Worm (Caenorhabditis elegans) whole organism, dauer: ENCODE measurements around the gene srt-16.

Experiments used
- unc-62 ChIP-seq: sonication (generic microtip); optimal IDR thresholded peaks from 2 replicates; lab custom pipeline; 2017; ENCODE audit warnings: missing biosample characterization, missing genetic modification reagents, missing genetic modification characterization

srt-16 gene

DNA sequence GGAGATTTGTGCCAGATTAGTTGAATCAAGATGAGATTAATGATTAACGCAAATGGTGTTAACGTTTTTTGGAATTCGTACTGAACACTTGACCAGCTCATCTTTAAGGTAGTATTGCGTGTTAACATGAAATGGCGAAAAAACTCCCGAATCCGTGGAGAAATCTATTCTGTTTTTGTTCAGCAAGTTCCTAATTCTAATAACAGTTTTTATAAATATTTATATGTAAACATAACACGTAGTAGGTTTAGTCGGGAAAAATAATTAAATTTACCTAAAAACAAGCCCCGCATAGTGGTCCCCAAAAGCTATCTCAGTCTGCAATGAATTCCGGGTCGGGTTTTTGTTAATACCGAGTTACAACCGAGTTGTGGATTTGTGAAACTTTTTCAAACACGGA is 5.3 kb downstream of the srt-16 start, which contains the start of gene str-244:
TSS of gene str-244 (minus strand) at position 101 of the 400 bp plus-strand sequence.
- TF ChIP-seq unc-62 (GFP tag; lab: Kevin White, UChicago): no peak

- TF ChIP-seq unc-62 (GFP tag; lab: Kevin White, UChicago): no peak
Observed at ce11 chrV:3054254-3054653, 10.1 kb downstream of the srt-16 start, which contains the start of gene C50H11.8. C50H11.8 (plus strand) TSS chrV:3054554.

DNA sequence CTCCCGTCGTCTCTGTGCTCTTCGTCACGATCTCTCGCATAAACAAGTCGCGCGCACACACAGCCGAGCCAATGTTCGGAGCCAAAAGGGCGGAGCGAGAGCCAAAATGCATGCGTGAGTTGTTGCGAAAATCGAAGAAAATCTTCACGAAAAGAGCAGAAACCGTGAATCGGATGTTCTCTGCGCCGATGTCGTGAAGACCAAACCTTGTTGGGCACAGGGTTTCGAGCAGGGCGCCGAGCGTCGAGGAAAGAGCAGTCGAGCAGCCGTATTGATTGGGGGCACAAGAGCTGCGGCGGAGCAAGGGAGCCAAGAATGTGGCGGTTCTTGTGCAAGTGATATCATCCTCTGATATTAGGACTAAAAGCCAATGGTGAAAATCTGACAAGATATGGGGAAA is 18.0 kb downstream of the srt-16 start:
- TF ChIP-seq unc-62 (GFP tag; lab: Kevin White, UChicago): no peak

DNA sequence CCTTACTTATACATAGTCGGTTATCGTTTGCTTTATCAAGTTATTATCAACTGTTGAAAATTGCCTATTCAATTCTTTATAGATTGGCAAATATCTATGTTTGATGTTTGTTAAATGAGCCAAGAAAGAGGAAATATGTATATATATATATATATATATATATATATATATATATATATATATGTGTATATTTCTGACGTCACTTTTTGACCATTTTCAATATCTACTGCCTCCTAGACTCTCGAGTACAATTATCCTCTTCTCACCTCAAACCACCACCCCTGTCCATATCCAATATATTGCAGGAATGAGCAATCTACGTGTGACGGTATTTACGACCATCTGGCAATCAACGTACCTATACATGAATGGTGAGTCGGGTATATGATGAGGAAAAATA is 19.5 kb downstream of the srt-16 start, which contains the start of gene F59D6.1:
TSS of gene F59D6.1 (plus strand) at position 301 of the 400 bp plus-strand sequence.
- no peak for TF ChIP-seq unc-62 (GFP tag; lab: Kevin White, UChicago)

DNA sequence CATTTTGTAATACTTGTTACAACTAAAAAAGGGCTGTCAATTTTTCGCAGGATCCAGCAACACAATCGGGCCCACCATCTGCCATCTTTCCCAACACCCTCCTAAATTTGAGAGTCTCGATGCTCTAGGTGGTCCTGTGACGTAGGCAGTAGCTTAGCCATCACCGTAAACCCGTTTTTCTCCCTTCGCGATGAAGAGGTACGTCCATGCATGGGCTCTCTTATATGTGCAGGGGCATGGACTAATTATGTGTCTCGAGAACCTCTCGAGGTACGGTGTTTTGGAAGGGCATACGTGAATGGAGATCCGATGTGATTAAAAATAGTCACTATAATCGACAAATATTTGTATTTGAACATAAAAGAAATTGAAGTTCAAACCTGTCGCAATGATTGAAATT is 23.4 kb downstream of the srt-16 start:
- no peak for TF ChIP-seq unc-62 (GFP tag; lab: Kevin White, UChicago)

- no peak for TF ChIP-seq unc-62 (GFP tag; lab: Kevin White, UChicago)
Observed at ce11 chrV:3039282-3039681, 25.0 kb downstream of the srt-16 start, which contains the start of gene chpf-2. chpf-2 (minus strand) TSS chrV:3039382.

ce11 chrV:3038058-3038457 is 26.3 kb downstream of the srt-16 start:
- TF ChIP-seq unc-62 (GFP tag; lab: Kevin White, UChicago): no peak

DNA sequence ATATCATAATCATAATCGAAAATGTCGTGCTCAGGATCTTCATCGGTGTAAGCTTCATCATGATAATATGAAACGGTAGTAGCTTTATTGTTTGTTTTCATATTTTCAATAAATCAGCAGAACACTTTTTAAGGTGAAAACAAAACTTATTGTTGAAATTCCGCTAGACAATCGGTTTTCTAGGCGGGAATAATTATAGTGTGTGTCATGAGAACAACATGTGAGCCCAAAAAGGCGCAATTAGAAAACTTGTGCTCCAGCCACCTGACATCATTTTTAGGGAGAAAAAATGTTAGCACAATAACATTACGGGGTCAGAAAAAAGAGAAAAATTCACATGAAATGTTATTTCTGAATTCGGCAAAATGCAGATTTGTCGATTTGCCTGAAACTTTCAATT is 30.1 kb downstream of the srt-16 start, which contains the start of gene srw-8:
TSS of gene srw-8 (minus strand) at position 101 of the 400 bp plus-strand sequence.
- TF ChIP-seq unc-62 (GFP tag; lab: Kevin White, UChicago): no peak

DNA sequence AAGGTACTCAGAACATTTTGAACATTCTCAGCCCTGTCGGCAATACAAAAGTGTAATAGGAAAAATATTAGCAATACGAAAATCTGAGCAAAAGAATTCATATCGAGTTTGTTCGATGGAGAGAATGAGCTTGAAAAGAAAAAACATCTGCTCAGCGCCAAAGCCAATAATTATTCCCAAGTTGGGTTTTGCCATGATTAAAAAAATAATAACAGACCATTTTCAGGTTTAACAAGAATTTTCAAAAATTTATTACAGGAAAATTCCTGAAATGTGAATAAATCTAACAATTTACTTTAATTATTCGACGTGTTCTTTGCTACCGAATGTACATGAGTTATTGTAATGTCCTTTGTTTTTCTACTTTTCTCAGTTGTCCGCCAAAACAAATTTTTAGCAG is 32.0 kb downstream of the srt-16 start, which contains the start of gene irld-38:
TSS of gene irld-38 (minus strand) at position 101 of the 400 bp plus-strand sequence.
- no peak for TF ChIP-seq unc-62 (GFP tag; lab: Kevin White, UChicago)

DNA sequence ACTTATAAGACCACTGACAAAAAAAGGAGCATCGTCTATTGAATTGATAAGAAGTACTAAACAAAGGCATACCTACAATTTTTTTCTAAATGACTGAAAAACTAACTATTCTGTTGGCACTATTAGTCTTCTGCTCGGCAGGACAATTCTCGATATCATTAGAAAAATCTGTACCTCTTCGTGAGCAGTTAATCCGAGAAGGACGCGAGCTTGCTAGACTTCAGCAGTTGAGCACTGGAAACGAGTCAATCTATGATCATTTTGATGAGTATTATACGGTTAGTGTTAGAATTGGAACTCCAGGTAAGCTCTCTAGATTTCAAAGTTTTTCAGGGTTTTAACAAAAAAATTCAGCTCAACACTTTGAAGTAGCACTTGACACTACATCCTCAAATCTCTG is 36.1 kb downstream of the srt-16 start, which contains the start of gene asp-7:
TSS of gene asp-7 (plus strand) at position 81 of the 400 bp plus-strand sequence.
- TF ChIP-seq unc-62 (GFP tag; lab: Kevin White, UChicago): no peak

DNA sequence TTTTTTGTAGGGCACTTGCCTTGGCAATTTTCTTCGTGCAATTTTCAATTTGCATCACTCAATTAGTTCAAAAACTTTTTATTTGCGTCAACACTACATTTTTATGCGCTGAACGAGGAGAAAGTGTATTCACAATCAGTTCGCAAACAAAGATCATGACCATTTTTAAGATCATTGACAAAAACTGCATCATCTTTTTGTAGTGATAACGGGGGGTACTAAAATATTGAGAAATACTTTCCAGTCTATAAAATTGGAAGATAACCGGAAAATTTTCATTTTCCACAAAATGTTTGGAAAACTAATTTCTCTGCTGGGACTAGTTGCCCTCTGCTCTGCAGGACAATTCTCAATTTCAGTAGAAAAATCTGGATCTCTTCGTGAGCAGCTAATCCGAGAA is 40.0 kb downstream of the srt-16 start, which contains the start of gene asp-8:
TSS of gene asp-8 (plus strand) at position 276 of the 400 bp plus-strand sequence.
- TF ChIP-seq unc-62 (GFP tag; lab: Kevin White, UChicago): no peak

ce11 chrV:3021306-3021705 is 43.0 kb downstream of the srt-16 start, which contains the start of gene irld-12:
irld-12 (minus strand) TSS chrV:3021406.
- no peak for TF ChIP-seq unc-62 (GFP tag; lab: Kevin White, UChicago)

DNA sequence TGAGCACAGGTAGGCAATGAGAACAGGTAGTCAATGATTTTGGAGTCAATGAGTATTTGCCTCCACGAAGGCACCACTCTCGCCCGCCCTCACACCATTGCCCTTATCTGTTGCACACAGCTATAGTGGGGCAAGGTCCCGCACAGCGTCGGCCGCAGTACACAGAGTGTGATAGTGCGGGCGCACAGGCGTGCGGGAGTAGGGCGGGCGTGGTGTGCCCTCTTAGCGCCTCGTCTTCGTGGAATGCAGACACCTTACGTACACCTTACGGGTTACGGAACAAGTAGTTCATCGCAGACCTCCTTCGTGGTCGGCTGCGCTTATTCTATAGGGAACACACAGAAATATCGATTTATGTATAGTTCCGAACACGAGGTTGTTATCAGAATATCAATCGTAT is 46.4 kb downstream of the srt-16 start:
- TF ChIP-seq unc-62 (GFP tag; lab: Kevin White, UChicago): no peak

ce11 chrV:3014185-3014584 is 50.1 kb downstream of the srt-16 start, which contains the start of gene K12D9.1:
K12D9.1 (plus strand) TSS chrV:3014485.
- TF ChIP-seq unc-62 (GFP tag; lab: Kevin White, UChicago): no peak
